Fruit fly (Drosophila melanogaster) whole organism, wandering third instar larva: Measurements from ENCODE around the gene CG4297.
"Not testable (repeated sequence)": the region's sequence is repeated elsewhere in the genome, so short reads cannot be mapped to it uniquely, and the experiment has no call there.

ENCODE experiments used
- Abd-B ChIP-seq: fragments of >200 bp; optimal IDR thresholded peaks from 2 replicates; lab custom pipeline; 2017; ENCODE audit warnings: missing biosample characterization, missing genetic modification characterization
- CG32264 ChIP-seq: fragments of 200-800 bp; sonication (Bioruptor generic); optimal IDR thresholded peaks from 2 replicates; lab custom pipeline; 2016; ENCODE audit warnings: missing biosample characterization, missing genetic modification characterization
- Jra ChIP-seq: sonication (Bioruptor generic); optimal IDR thresholded peaks from 2 replicates; lab custom pipeline; 2016; ENCODE audit warnings: missing biosample characterization, missing genetic modification characterization
- OdsH ChIP-seq: fragments of 200-800 bp; sonication (Bioruptor generic); optimal IDR thresholded peaks from 2 replicates; lab custom pipeline; 2016; ENCODE audit warnings: missing biosample characterization, mild to moderate bottlenecking, missing genetic modification characterization
- Rel ChIP-seq, 2 experiments: fragments of 200-800 bp; sonication (Bioruptor generic) in 1 of 2; optimal IDR thresholded peaks; 2 replicates in 1 of 2; 3 replicates in 1 of 2; lab custom pipeline; 2016 to 2019; ENCODE audit warnings: mild to moderate bottlenecking in 2 of 2, missing biosample characterization in 2 of 2, missing genetic modification characterization in 2 of 2, moderate library complexity in 1 of 2
- foxo ChIP-seq, 2 experiments: fragments of 200-800 bp; sonication (Bioruptor generic); optimal IDR thresholded peaks; 2 replicates in 1 of 2; 3 replicates in 1 of 2; lab custom pipeline; 2016 to 2017; ENCODE audit warnings: missing biosample characterization in 2 of 2, missing genetic modification characterization in 2 of 2
- fru ChIP-seq: fragments of 200-800 bp; sonication (Bioruptor generic); optimal IDR thresholded peaks from 3 replicates; lab custom pipeline; 2016; ENCODE audit warnings: missing biosample characterization, mild to moderate bottlenecking, missing genetic modification characterization
- lola ChIP-seq: fragments of >200 bp; optimal IDR thresholded peaks from 2 replicates; lab custom pipeline; 2017; ENCODE audit warnings: missing biosample characterization, missing genetic modification characterization
- pan ChIP-seq: fragments of >200 bp; optimal IDR thresholded peaks from 2 replicates; lab custom pipeline; 2017
- psq ChIP-seq: fragments of 200-800 bp; sonication (Bioruptor generic); optimal IDR thresholded peaks from 3 replicates; lab custom pipeline; 2017; ENCODE audit warnings: missing biosample characterization, mild to moderate bottlenecking, missing genetic modification characterization, moderate library complexity
- tai ChIP-seq: sonication (Bioruptor generic); optimal IDR thresholded peaks from 2 replicates; lab custom pipeline; 2016; ENCODE audit warnings: missing biosample characterization, missing genetic modification characterization

DNA sequence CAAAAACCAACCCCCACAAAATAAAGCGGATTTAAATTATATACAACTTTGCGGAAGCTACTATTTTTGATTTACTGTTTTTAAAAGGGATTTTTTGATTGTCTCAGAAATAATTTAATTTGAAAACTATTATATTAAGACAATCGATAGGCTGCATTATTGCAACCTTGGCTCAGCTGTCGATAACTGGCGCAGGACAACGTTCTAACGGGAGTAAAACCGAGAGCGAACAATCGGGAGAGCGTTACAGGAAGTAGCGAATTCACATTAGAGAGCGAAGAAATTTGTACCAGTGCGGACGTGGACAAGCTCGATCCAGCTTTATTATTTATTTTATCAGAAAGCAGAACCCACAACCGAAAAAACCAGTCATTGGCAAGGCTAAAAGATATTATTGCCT, 16.7 kb downstream of the CG4297 start, which contains the start of gene CG4133:
- not testable (repeated sequence) for TF ChIP-seq CG32264; fru (GFP tag; lab: Kevin White, UChicago); psq (GFP tag; lab: Kevin White, UChicago); pan (lab: Kevin White, UChicago); foxo (GFP tag; optimal IDR thresholded peaks at IDR 0.05; lab: Kevin White, UChicago); tai; lola (GFP tag; lab: Kevin White, UChicago); Rel (GFP tag; optimal IDR thresholded peaks at IDR 0.05; lab: Kevin White, UChicago); Rel (tag; optimal IDR thresholded peaks at IDR 0.05; lab: Kevin White, UChicago); OdsH (GFP tag; lab: Kevin White, UChicago); Abd-B; Jra (GFP tag; lab: Kevin White, UChicago)
